Worm (Caenorhabditis elegans): ENCODE results near the gene ergi-3.

Gene ergi-3

ce11 chrX:15616443-15616842 is at the start of gene ergi-3:
Gene ergi-3 (minus strand): TSS chrX:15616753.
- TF ChIP-seq unc-62 (GFP tag; optimal IDR thresholded peaks at IDR 0.05): no peak

ce11 chrX:15663740-15664139 is 47.2 kb upstream of the ergi-3 start:
- TF ChIP-seq unc-62 (GFP tag; optimal IDR thresholded peaks at IDR 0.05): no peak

- no peak for TF ChIP-seq unc-62 (GFP tag; optimal IDR thresholded peaks at IDR 0.05)
These were observed 43.0 kb upstream of the ergi-3 start for ce11 chrX:15659561-15659960.

- TF ChIP-seq unc-62 (GFP tag; optimal IDR thresholded peaks at IDR 0.05): no peak
These were observed 41.2 kb upstream of the ergi-3 start for ce11 chrX:15657773-15658172.

ce11 chrX:15655623-15656022 is 39.1 kb upstream of the ergi-3 start:
- no peak for TF ChIP-seq unc-62 (GFP tag; optimal IDR thresholded peaks at IDR 0.05)

- no peak for TF ChIP-seq unc-62 (GFP tag; optimal IDR thresholded peaks at IDR 0.05)
These were observed 38.4 kb upstream of the ergi-3 start for ce11 chrX:15654969-15655368.

- TF ChIP-seq unc-62 (GFP tag; optimal IDR thresholded peaks at IDR 0.05): no peak
These were observed 36.6 kb upstream of the ergi-3 start for ce11 chrX:15653196-15653595.

DNA sequence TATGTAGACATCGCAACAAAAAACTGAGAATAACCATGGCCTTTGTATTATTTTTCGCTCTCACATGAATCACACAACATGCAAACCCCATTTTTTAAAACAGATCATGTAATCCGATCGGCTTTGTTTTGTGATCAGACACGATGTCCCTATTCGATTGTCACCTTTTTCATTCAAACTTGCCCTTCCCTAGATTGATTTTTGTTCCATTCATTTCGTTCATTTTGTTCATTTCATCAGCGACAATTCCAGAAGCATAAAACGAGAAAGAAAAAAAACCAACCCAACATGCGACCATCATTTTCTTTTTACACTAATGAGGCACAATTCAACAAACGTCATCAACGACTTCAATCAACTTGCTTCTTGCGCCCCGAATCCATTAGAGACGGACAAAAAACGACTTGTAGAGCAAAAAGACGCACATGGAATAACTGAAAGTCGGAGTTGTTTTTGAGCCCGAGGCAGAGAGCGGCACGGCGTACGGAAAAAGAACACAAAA is 34.4 kb upstream of the ergi-3 start, which contains the start of gene F59D12.3:
F59D12.3 (minus strand) TSS at position 51 of the 502 bp plus-strand sequence.
- TF ChIP-seq unc-62 (GFP tag; optimal IDR thresholded peaks at IDR 0.05): no peak

- no peak for TF ChIP-seq unc-62 (GFP tag; optimal IDR thresholded peaks at IDR 0.05)
These were observed 33.9 kb upstream of the ergi-3 start for ce11 chrX:15650428-15650827.

DNA sequence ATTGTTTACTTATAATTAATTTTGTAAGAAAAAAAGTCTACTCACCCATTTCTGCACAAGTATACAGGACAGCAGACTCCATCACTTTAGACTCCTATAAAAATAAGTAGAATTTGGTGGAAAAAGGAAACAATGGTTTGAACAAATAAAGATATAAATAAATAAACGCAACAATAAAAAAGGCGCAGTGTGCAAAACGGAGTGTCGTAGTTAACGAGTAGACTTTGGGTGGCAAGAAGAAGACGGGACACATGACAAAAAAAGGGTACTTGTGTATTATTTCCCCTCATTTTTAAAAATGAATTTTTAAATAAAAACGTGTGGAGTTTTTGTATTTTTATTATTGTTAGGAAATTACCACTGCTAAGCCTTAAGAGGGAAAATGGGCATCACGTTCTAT is 30.7 kb upstream of the ergi-3 start, which contains the start of gene F59D12.5:
F59D12.5 (minus strand) TSS at position 94 of the 400 bp plus-strand sequence.
- TF ChIP-seq unc-62 (GFP tag; optimal IDR thresholded peaks at IDR 0.05): no peak

DNA sequence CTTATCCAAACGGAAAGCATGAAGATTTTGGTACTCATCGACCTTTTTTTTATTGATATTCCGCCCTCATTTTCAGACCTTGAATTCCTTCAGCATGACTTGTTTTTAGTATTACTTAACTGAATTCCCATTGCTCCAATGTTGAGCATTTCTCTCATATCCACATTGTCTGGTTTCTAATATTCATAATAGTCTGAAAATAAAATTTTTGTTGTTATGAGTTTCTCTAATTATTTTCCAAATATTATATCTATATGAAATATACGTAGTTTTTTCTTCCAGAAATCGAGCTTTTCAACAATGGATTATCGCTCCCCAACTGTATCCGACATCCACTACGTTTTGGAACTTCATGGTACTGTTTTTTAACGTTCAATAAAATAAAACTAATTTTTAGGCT is 26.1 kb upstream of the ergi-3 start, which contains the start of gene H08J19.1:
H08J19.1 (plus strand) TSS at position 301 of the 400 bp plus-strand sequence.
- no peak for TF ChIP-seq unc-62 (GFP tag; optimal IDR thresholded peaks at IDR 0.05)

DNA sequence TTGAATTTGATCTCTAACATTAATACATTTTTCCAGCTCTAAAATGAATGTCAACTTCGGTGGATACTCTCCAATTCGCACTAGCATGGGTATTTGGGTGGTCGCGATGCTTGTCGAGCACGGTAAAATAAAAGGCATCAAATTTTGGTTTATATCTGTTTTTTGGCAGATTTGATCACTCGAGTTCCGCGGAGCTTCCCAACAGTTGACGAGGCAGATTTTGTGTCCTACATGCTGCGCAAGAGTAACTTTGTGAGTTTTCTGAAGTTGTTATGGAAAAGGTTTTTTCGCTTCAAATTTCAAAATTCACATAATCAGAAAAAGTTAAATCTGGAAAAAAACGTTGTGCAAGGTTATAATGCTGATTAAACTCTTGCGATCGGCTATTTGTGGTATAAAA is 24.8 kb upstream of the ergi-3 start:
- no peak for TF ChIP-seq unc-62 (GFP tag; optimal IDR thresholded peaks at IDR 0.05)

DNA sequence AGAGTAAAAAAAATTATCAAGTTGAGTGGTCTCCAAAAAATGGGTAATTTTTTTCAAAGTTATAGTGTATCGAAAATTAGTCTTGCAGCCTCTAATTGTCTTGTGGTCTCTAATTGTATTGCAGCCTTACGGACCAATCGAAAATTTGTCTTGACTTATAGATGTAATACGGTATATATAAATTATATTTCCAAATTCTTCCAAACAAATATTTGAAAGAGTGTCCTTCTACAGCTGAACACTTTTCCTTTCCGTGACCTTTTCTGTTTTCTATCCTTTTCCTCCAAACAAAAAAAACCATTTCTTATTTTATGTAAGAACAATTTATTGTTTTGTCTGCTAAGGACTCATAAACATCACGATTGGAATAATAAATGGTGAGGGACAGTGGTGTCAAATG is 24.1 kb upstream of the ergi-3 start, which contains the start of gene K09E9.7:
K09E9.7 (plus strand) TSS at position 301 of the 400 bp plus-strand sequence.
- no peak for TF ChIP-seq unc-62 (GFP tag; optimal IDR thresholded peaks at IDR 0.05)

ce11 chrX:15633964-15634363 is 17.4 kb upstream of the ergi-3 start:
- no peak for TF ChIP-seq unc-62 (GFP tag; optimal IDR thresholded peaks at IDR 0.05)

- TF ChIP-seq unc-62 (GFP tag; optimal IDR thresholded peaks at IDR 0.05): no peak
These were observed 14.2 kb upstream of the ergi-3 start for ce11 chrX:15630790-15631204.

DNA sequence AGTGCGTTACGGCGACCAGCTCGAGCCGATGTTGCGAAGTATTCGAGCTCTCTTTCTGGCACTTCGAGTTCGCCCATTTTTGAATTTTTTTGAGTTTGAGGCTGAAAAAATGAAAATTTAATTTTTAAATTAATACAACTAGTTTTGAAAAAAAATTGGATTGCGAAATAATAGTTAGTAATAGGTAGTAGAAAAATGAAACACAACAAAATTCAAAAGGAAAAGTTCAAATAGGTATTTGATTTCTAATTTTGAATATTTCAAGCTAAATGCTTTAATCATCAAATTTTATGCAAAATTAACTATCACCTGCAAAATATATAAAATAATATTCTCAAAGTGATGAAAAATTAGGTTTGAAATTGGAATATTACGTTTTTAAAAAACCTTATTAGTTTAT is 13.8 kb upstream of the ergi-3 start, which contains the start of gene K09E9.4:
K09E9.4 (minus strand) TSS at position 101 of the 400 bp plus-strand sequence.
- no peak for TF ChIP-seq unc-62 (GFP tag; optimal IDR thresholded peaks at IDR 0.05)

ce11 chrX:15629615-15630014 is 13.1 kb upstream of the ergi-3 start:
- TF ChIP-seq unc-62 (GFP tag; optimal IDR thresholded peaks at IDR 0.05): no peak

ce11 chrX:15628945-15629344 is 12.4 kb upstream of the ergi-3 start:
- TF ChIP-seq unc-62 (GFP tag; optimal IDR thresholded peaks at IDR 0.05): no peak

Measured in whole organism, dauer.